Worm (Caenorhabditis elegans) whole organism, L4 larva: ENCODE results near the gene pqn-53.

Source experiments
- D1046.2 ChIP-seq: fragments of 200-800 bp; sonication (Bioruptor generic); IDR thresholded peaks from 2 replicates; pipeline ENCODE4 v1.3.6; 2022; ENCODE audit warnings: missing genetic modification characterization, missing compliant biosample characterization
- F44E2.7 ChIP-seq: fragments of 200-800 bp; sonication (Bioruptor generic); IDR thresholded peaks from 2 replicates; pipeline ENCODE4 v2.1.2; 2022; ENCODE audit warnings: missing genetic modification characterization, missing compliant biosample characterization
- F49E8.2 ChIP-seq: sonication (generic microtip); optimal IDR thresholded peaks from 2 replicates; lab custom pipeline; 2016; ENCODE audit warnings: missing compliant biosample characterization, mild to moderate bottlenecking, missing genetic modification characterization, borderline replicate concordance
- Y105C5A.15 ChIP-seq: fragments of 200-800 bp; sonication (Bioruptor generic); IDR thresholded peaks from 2 replicates; pipeline ENCODE4 v1.3.6; 2022; ENCODE audit warnings: missing genetic modification characterization, missing compliant biosample characterization
- Y48G9A.11 ChIP-seq: fragments of 200-800 bp; sonication (Bioruptor generic); IDR thresholded peaks from 2 replicates; pipeline ENCODE4 v1.3.6; 2022; ENCODE audit warnings: missing genetic modification reagents, missing genetic modification characterization, missing compliant biosample characterization
- Y5F2A.4 ChIP-seq: fragments of 200-800 bp; sonication (Bioruptor generic); optimal IDR thresholded peaks from 2 replicates; lab custom pipeline; 2018; ENCODE audit warnings: mild to moderate bottlenecking, missing genetic modification characterization, missing compliant biosample characterization
- ZK337.2 ChIP-seq: fragments of 200-800 bp; sonication (Bioruptor generic); IDR thresholded peaks from 2 replicates; pipeline ENCODE4 v1.3.6; 2022; ENCODE audit warnings: missing genetic modification reagents, missing genetic modification characterization, missing compliant biosample characterization
- aly-2 ChIP-seq: sonication (generic microtip); optimal IDR thresholded peaks from 2 replicates; lab custom pipeline; 2018; ENCODE audit warnings: missing biosample characterization, missing genetic modification characterization
- ama-1 ChIP-seq: fragments of 150-350 bp; optimal IDR thresholded peaks from 2 replicates; lab custom pipeline; 2014; ENCODE audit warnings: inconsistent platforms, mixed read lengths
- ceh-20 ChIP-seq: fragments of 200-800 bp; sonication (Bioruptor generic); IDR thresholded peaks from 2 replicates; pipeline ENCODE4 v1.3.6; 2022; ENCODE audit warnings: missing genetic modification reagents, missing genetic modification characterization, missing compliant biosample characterization
- ceh-82 ChIP-seq: sonication (generic microtip); optimal IDR thresholded peaks from 2 replicates; lab custom pipeline; 2017; ENCODE audit warnings: missing biosample characterization, missing genetic modification characterization
- daf-12 ChIP-seq: fragments of 150-350 bp; optimal IDR thresholded peaks from 2 replicates; lab custom pipeline; 2014; ENCODE audit warnings: missing biosample characterization, missing genetic modification reagents, missing genetic modification characterization
- daf-16 ChIP-seq, 3 experiments: sonication (generic microtip); optimal IDR thresholded peaks; 2 replicates each; lab custom pipeline; 2016 to 2017; ENCODE audit warnings: missing genetic modification characterization in 3 of 3, missing genetic modification reagents in 3 of 3, mild to moderate bottlenecking in 2 of 3, missing compliant biosample characterization in 2 of 3, missing biosample characterization in 1 of 3, moderate library complexity in 1 of 3
- dmd-6 ChIP-seq: fragments of 200-800 bp; sonication (Bioruptor generic); IDR thresholded peaks from 2 replicates; pipeline ENCODE4 v1.3.6; 2022; ENCODE audit warnings: missing genetic modification reagents, missing genetic modification characterization, missing compliant biosample characterization
- dve-1 ChIP-seq: sonication (generic microtip); optimal IDR thresholded peaks from 2 replicates; lab custom pipeline; 2017; ENCODE audit warnings: antibody characterized with exemption, mild to moderate bottlenecking, missing genetic modification characterization, missing compliant biosample characterization; ENCODE audit not compliant: insufficient read depth
- egl-27 ChIP-seq: sonication (generic microtip); optimal IDR thresholded peaks from 3 replicates; lab custom pipeline; 2017; ENCODE audit warnings: missing biosample characterization, missing genetic modification reagents, missing genetic modification characterization
- fos-1 ChIP-seq: fragments of 150-350 bp; optimal IDR thresholded peaks from 2 replicates; lab custom pipeline; 2014; ENCODE audit warnings: missing biosample characterization, missing genetic modification characterization
- hif-1 ChIP-seq, 2 experiments: sonication (generic microtip); optimal IDR thresholded peaks; 2 replicates each; lab custom pipeline; 2016 to 2017; ENCODE audit warnings: missing compliant biosample characterization in 2 of 2, missing genetic modification characterization in 2 of 2, missing genetic modification reagents in 2 of 2, missing genotype in 2 of 2, mild to moderate bottlenecking in 1 of 2
- hlh-11 ChIP-seq: fragments of 200-800 bp; sonication (Bioruptor generic); optimal IDR thresholded peaks from 2 replicates; lab custom pipeline; 2018; ENCODE audit warnings: mild to moderate bottlenecking, missing genetic modification characterization, missing compliant biosample characterization
- jun-1 ChIP-seq: fragments of 150-350 bp; optimal IDR thresholded peaks from 2 replicates; lab custom pipeline; 2014; ENCODE audit warnings: missing biosample characterization, missing genetic modification reagents, missing genetic modification characterization
- lim-7 ChIP-seq: fragments of 200-800 bp; sonication (Bioruptor generic); IDR thresholded peaks from 2 replicates; pipeline ENCODE4 v1.3.6; 2022; ENCODE audit warnings: missing genetic modification characterization, missing compliant biosample characterization
- lin-1 ChIP-seq: fragments of 200-800 bp; sonication (Bioruptor generic); IDR thresholded peaks from 2 replicates; pipeline ENCODE4 v1.3.6; 2022; ENCODE audit warnings: missing genetic modification reagents, missing genetic modification characterization, missing compliant biosample characterization
- lin-39 ChIP-seq: fragments of 150-350 bp; optimal IDR thresholded peaks from 2 replicates; lab custom pipeline; 2014; ENCODE audit warnings: missing biosample characterization, missing genetic modification reagents, missing genetic modification characterization
- mdl-1 ChIP-seq, 2 experiments: fragments of 150-350 bp in 1 of 2; sonication (generic microtip) in 1 of 2; optimal IDR thresholded peaks; 2 replicates each; lab custom pipeline; 2014 to 2017; ENCODE audit warnings: missing biosample characterization in 2 of 2, missing genetic modification characterization in 2 of 2
- mep-1 ChIP-seq: fragments of 150-350 bp; sonication (generic microtip); optimal IDR thresholded peaks from 3 replicates; lab custom pipeline; 2014; ENCODE audit warnings: missing biosample characterization, missing genetic modification characterization
- mxl-2 ChIP-seq: fragments of 200-800 bp; sonication (Bioruptor generic); conservative IDR thresholded peaks from 2 replicates; pipeline ENCODE4 v1.3.6; 2022; ENCODE audit warnings: missing genetic modification reagents, missing genetic modification characterization, missing compliant biosample characterization
- nhr-11 ChIP-seq: fragments of 150-350 bp; optimal IDR thresholded peaks from 2 replicates; lab custom pipeline; 2014; ENCODE audit warnings: missing biosample characterization, missing genetic modification characterization
- nhr-28 ChIP-seq: fragments of 150-350 bp; optimal IDR thresholded peaks from 2 replicates; lab custom pipeline; 2014; ENCODE audit warnings: missing biosample characterization, missing genetic modification characterization
- nhr-41 ChIP-seq: fragments of 200-800 bp; sonication (Bioruptor generic); IDR thresholded peaks from 2 replicates; pipeline ENCODE4 v1.3.6; 2022; ENCODE audit warnings: missing genetic modification reagents, missing genetic modification characterization, missing compliant biosample characterization
- nhr-42 ChIP-seq: fragments of 200-800 bp; sonication (Bioruptor generic); IDR thresholded peaks from 2 replicates; pipeline ENCODE4 v1.3.6; 2022; ENCODE audit warnings: missing genetic modification characterization, missing compliant biosample characterization
- nhr-77 ChIP-seq: fragments of 150-350 bp; optimal IDR thresholded peaks from 2 replicates; lab custom pipeline; 2014; ENCODE audit warnings: missing biosample characterization, missing genetic modification characterization
- pqm-1 ChIP-seq: sonication (generic microtip); optimal IDR thresholded peaks from 2 replicates; lab custom pipeline; 2017; ENCODE audit warnings: missing biosample characterization, missing genetic modification characterization
- rbr-2 ChIP-seq: sonication (generic microtip); optimal IDR thresholded peaks from 2 replicates; lab custom pipeline; 2016; ENCODE audit warnings: missing genotype, missing genetic modification characterization, missing compliant biosample characterization
- sdz-12 ChIP-seq: fragments of 200-800 bp; sonication (Bioruptor generic); optimal IDR thresholded peaks from 2 replicates; lab custom pipeline; 2018; ENCODE audit warnings: mild to moderate bottlenecking, missing genetic modification characterization, missing compliant biosample characterization
- snpc-4 ChIP-seq: fragments of 150-350 bp; optimal IDR thresholded peaks from 2 replicates; lab custom pipeline; 2014; ENCODE audit warnings: missing biosample characterization, missing genetic modification characterization
- spr-3 ChIP-seq: fragments of 200-800 bp; sonication (Bioruptor generic); optimal IDR thresholded peaks from 2 replicates; lab custom pipeline; 2018; ENCODE audit warnings: mild to moderate bottlenecking, missing genetic modification characterization, missing compliant biosample characterization

pqn-53 gene

ce11 chrV:12084216-12084615, 19.0 kb upstream of the pqn-53 start, which contains the start of gene R07B7.8:
Gene R07B7.8 (minus strand): TSS chrV:12084316.
- TF ChIP-seq lin-1 (GFP tag; lab: Robert Waterston, UW) (no peak), dmd-6 (GFP tag; lab: Robert Waterston, UW) (peak; percentile 25; the same call in 1 of the 2 replicates)
- TF ChIP-seq, all 104 proteins: peak for 1

- TF ChIP-seq dve-1 (tag; lab: Kevin White, UChicago) (peak; percentile 14), Y5F2A.4 (GFP tag; lab: Kevin White, UChicago) (no peak), F49E8.2 (tag; lab: Kevin White, UChicago) (no peak), nhr-28 (tag; lab: Kevin White, UChicago) (peak; percentile 18)
Observed at ce11 chrV:12082932-12083331, 17.7 kb upstream of the pqn-53 start, which contains the start of gene R07B7.10. Gene R07B7.10 (plus strand): TSS chrV:12083216.

- TF ChIP-seq spr-3 (GFP tag; lab: Kevin White, UChicago) (no peak), jun-1 (tag; lab: Kevin White, UChicago) (no peak), lim-7 (GFP tag; lab: Robert Waterston, UW) (no peak), nhr-42 (GFP tag; lab: Robert Waterston, UW) (no peak), ceh-20 (GFP tag; lab: Robert Waterston, UW) (no peak), rbr-2 (no peak), hif-1 (tag; optimal IDR thresholded peaks at IDR 0.05; lab: Kevin White, UChicago) (no peak), ceh-82 (tag; lab: Kevin White, UChicago) (no peak), mdl-1 (tag; optimal IDR thresholded peaks at IDR 0.05; lab: Kevin White, UChicago) (no peak), nhr-77 (tag; lab: Kevin White, UChicago) (no peak), fos-1 (tag; lab: Kevin White, UChicago) (no peak), daf-12 (tag; lab: Kevin White, UChicago) (no peak), snpc-4 (no peak), nhr-41 (GFP tag; lab: Robert Waterston, UW) (no peak), mep-1 (tag; lab: Kevin White, UChicago) (no peak), nhr-11 (no peak), Y48G9A.11 (GFP tag; lab: Robert Waterston, UW) (no peak), mxl-2 (GFP tag; lab: Robert Waterston, UW) (no peak), sdz-12 (GFP tag; lab: Kevin White, UChicago) (no peak)
Observed at ce11 chrV:12080274-12080673, 15.1 kb upstream of the pqn-53 start, which contains the start of gene R07B7.9. Gene R07B7.9 (minus strand): TSS chrV:12080374.

ce11 chrV:12075983-12076382, 10.8 kb upstream of the pqn-53 start:
- peak; percentile 60 for TF ChIP-seq pqm-1
- TF ChIP-seq nhr-77 (tag; lab: Kevin White, UChicago), result peak; percentile 41
- TF ChIP-seq dmd-6 (GFP tag; lab: Robert Waterston, UW), result peak; percentile 51
- TF ChIP-seq aly-2 (tag; lab: Kevin White, UChicago), result no peak
- peak; percentile 26 for TF ChIP-seq dve-1 (tag; lab: Kevin White, UChicago)
- TF ChIP-seq Y105C5A.15 (GFP tag; lab: Robert Waterston, UW), result no peak
- peak; percentile 67 for TF ChIP-seq nhr-28 (tag; lab: Kevin White, UChicago)
- no peak for TF ChIP-seq daf-16 (GFP tag; optimal IDR thresholded peaks at IDR 0.05; lab: Kevin White, UChicago)
- peak; percentile 73 for TF ChIP-seq daf-16 (tag; optimal IDR thresholded peaks at IDR 0.05; lab: Kevin White, UChicago)

- TF ChIP-seq lin-39 (tag; lab: Kevin White, UChicago) (no peak), ZK337.2 (GFP tag; lab: Robert Waterston, UW) (no peak), ama-1 (lab: Kevin White, UChicago) (no peak), hlh-11 (no peak), lin-1 (GFP tag; lab: Robert Waterston, UW) (no peak), D1046.2 (GFP tag; lab: Robert Waterston, UW) (no peak), jun-1 (tag; lab: Kevin White, UChicago) (no peak), F44E2.7 (GFP tag; lab: Robert Waterston, UW) (no peak), egl-27 (tag; lab: Kevin White, UChicago) (no peak)
Observed at ce11 chrV:12074886-12075285, 9.7 kb upstream of the pqn-53 start, which contains the start of gene R07B7.6. Gene R07B7.6 (minus strand): TSS chrV:12074986.
